Fruit fly (Drosophila melanogaster) whole organism, prepupa: ENCODE results near the gene CG18814.
A peak's percentile ranks its signal among the peaks of the same experiment; 100 is the strongest.

Experiments used
- CG10631 ChIP-seq: fragments of 200-800 bp; sonication (Bioruptor generic); optimal IDR thresholded peaks from 2 replicates; lab custom pipeline; 2016; ENCODE audit warnings: missing biosample characterization, missing genetic modification characterization
- CG10669 ChIP-seq: fragments of 200-800 bp; sonication (Bioruptor generic); optimal IDR thresholded peaks from 3 replicates; lab custom pipeline; 2018; ENCODE audit warnings: missing biosample characterization, mild to moderate bottlenecking, missing genetic modification characterization, moderate library complexity
- CG11762 ChIP-seq: fragments of 200-800 bp; sonication (Bioruptor generic); optimal IDR thresholded peaks from 3 replicates; lab custom pipeline; 2016; ENCODE audit warnings: missing biosample characterization, missing genetic modification characterization; ENCODE audit not compliant: insufficient read depth
- CG15336 ChIP-seq: fragments of 200-800 bp; sonication (Bioruptor generic); IDR thresholded peaks from 2 replicates; pipeline ENCODE4 v1.3.6; 2022; ENCODE audit warnings: missing biosample characterization, missing genetic modification characterization
- CG1621 ChIP-seq: fragments of 200-800 bp; sonication (Bioruptor generic); optimal IDR thresholded peaks from 3 replicates; lab custom pipeline; 2018; ENCODE audit warnings: missing biosample characterization, mild to moderate bottlenecking, missing genetic modification characterization
- CG3032 ChIP-seq: fragments of 200-800 bp; optimal IDR thresholded peaks from 2 replicates; lab custom pipeline; 2019; ENCODE audit warnings: missing biosample characterization, mild to moderate bottlenecking, missing genetic modification characterization, moderate library complexity
- CG31627 ChIP-seq: fragments of 200-800 bp; sonication (Bioruptor generic); optimal IDR thresholded peaks from 3 replicates; lab custom pipeline; 2016; ENCODE audit warnings: missing biosample characterization, missing genetic modification characterization
- CG3919 ChIP-seq: fragments of 200-800 bp; sonication (Bioruptor generic); optimal IDR thresholded peaks from 3 replicates; lab custom pipeline; 2016; ENCODE audit warnings: missing biosample characterization, missing genetic modification characterization
- CG4318 ChIP-seq: fragments of 200-800 bp; sonication (Bioruptor generic); optimal IDR thresholded peaks from 3 replicates; lab custom pipeline; 2017; ENCODE audit warnings: missing biosample characterization, mild to moderate bottlenecking, missing genetic modification characterization
- CG6163 ChIP-seq: fragments of 200-800 bp; sonication (Bioruptor generic); IDR thresholded peaks from 3 replicates; pipeline ENCODE4 v1.3.6; 2022; ENCODE audit warnings: missing biosample characterization, missing genetic modification characterization
- CG6276 ChIP-seq: fragments of 200-800 bp; sonication (Bioruptor generic); optimal IDR thresholded peaks from 2 replicates; lab custom pipeline; 2017; ENCODE audit warnings: missing biosample characterization, mild to moderate bottlenecking, missing genetic modification characterization
- CG6792 ChIP-seq: fragments of 200-800 bp; sonication (Bioruptor generic); optimal IDR thresholded peaks from 3 replicates; lab custom pipeline; 2016; ENCODE audit warnings: missing biosample characterization, missing genetic modification characterization
- CG6808 ChIP-seq: fragments of 200-800 bp; sonication (Bioruptor generic); optimal IDR thresholded peaks from 3 replicates; lab custom pipeline; 2017; ENCODE audit warnings: missing biosample characterization, missing genetic modification characterization, mild to moderate bottlenecking, moderate library complexity, missing genetic modification reagents
- CG6854 ChIP-seq: fragments of 200-800 bp; sonication (Bioruptor generic); optimal IDR thresholded peaks from 2 replicates; lab custom pipeline; 2017; ENCODE audit warnings: missing biosample characterization, mild to moderate bottlenecking, missing genetic modification characterization
- CG7368 ChIP-seq: fragments of 200-800 bp; sonication (Bioruptor generic); optimal IDR thresholded peaks from 3 replicates; lab custom pipeline; 2016; ENCODE audit warnings: missing biosample characterization, missing genetic modification characterization
- CG8319 ChIP-seq: fragments of 200-800 bp; sonication (Bioruptor generic); optimal IDR thresholded peaks from 3 replicates; lab custom pipeline; 2016; ENCODE audit warnings: missing biosample characterization, missing genetic modification characterization
- CG8632 ChIP-seq: fragments of 200-800 bp; sonication (Bioruptor generic); optimal IDR thresholded peaks from 3 replicates; lab custom pipeline; 2016; ENCODE audit warnings: missing biosample characterization, missing genetic modification characterization
- Eip75B ChIP-seq: fragments of 200-800 bp; sonication (Bioruptor generic); optimal IDR thresholded peaks from 3 replicates; lab custom pipeline; 2016; ENCODE audit warnings: missing biosample characterization, missing genetic modification characterization
- Eip78C ChIP-seq: fragments of 200-800 bp; sonication (Bioruptor generic); peaks from one replicate; lab custom pipeline; 2016; ENCODE audit warnings: missing biosample characterization, missing genetic modification characterization
- Eip93F ChIP-seq: fragments of 200-800 bp; sonication (Bioruptor generic); optimal IDR thresholded peaks from 2 replicates; lab custom pipeline; 2016; ENCODE audit warnings: missing biosample characterization, mild to moderate bottlenecking, missing genetic modification characterization
- Ets21C ChIP-seq: fragments of 200-800 bp; sonication (Bioruptor generic); optimal IDR thresholded peaks from 3 replicates; lab custom pipeline; 2016; ENCODE audit warnings: missing biosample characterization, missing genetic modification characterization
- Hr39 ChIP-seq: fragments of 200-800 bp; sonication (Bioruptor generic); optimal IDR thresholded peaks from 2 replicates; lab custom pipeline; 2016; ENCODE audit warnings: missing biosample characterization, missing genetic modification characterization
- Hr4 ChIP-seq: fragments of 200-800 bp; sonication (Bioruptor generic); optimal IDR thresholded peaks from 3 replicates; lab custom pipeline; 2016; ENCODE audit warnings: missing biosample characterization, missing genetic modification characterization
- Lpt ChIP-seq: fragments of 200-800 bp; sonication (Bioruptor generic); optimal IDR thresholded peaks from 3 replicates; lab custom pipeline; 2016; ENCODE audit warnings: missing biosample characterization, missing genetic modification characterization
- Smox ChIP-seq: fragments of 200-800 bp; sonication (Bioruptor generic); optimal IDR thresholded peaks from 3 replicates; lab custom pipeline; 2016; ENCODE audit warnings: missing biosample characterization, missing genetic modification characterization
- Sox102F ChIP-seq: fragments of 200-800 bp; sonication (Bioruptor generic); optimal IDR thresholded peaks from 2 replicates; lab custom pipeline; 2016; ENCODE audit warnings: missing biosample characterization, mild to moderate bottlenecking, missing genetic modification characterization
- Sox14 ChIP-seq: fragments of 200-800 bp; sonication (Bioruptor generic); optimal IDR thresholded peaks from 3 replicates; lab custom pipeline; 2016; ENCODE audit warnings: missing biosample characterization, missing genetic modification characterization
- achi ChIP-seq: fragments of 200-800 bp; sonication (Bioruptor generic); optimal IDR thresholded peaks from 3 replicates; lab custom pipeline; 2016; ENCODE audit warnings: missing biosample characterization, missing genetic modification characterization
- acj6 ChIP-seq: fragments of 200-800 bp; sonication (Bioruptor generic); optimal IDR thresholded peaks from 3 replicates; lab custom pipeline; 2016; ENCODE audit warnings: missing biosample characterization, missing genetic modification characterization
- cyc ChIP-seq: fragments of 200-800 bp; sonication (Bioruptor generic); optimal IDR thresholded peaks from 3 replicates; lab custom pipeline; 2016; ENCODE audit warnings: missing biosample characterization, missing genetic modification characterization
- dsx ChIP-seq: fragments of 200-800 bp; optimal IDR thresholded peaks from 3 replicates; lab custom pipeline; 2019; ENCODE audit warnings: missing biosample characterization, mild to moderate bottlenecking, missing genetic modification characterization, moderate library complexity; ENCODE audit not compliant: poor library complexity, severe bottlenecking
- eg ChIP-seq: fragments of 200-800 bp; sonication (Bioruptor generic); IDR thresholded peaks from 3 replicates; pipeline ENCODE4 v1.3.6; 2022; ENCODE audit warnings: missing biosample characterization, missing genetic modification characterization
- esn ChIP-seq: fragments of 200-800 bp; sonication (Bioruptor generic); optimal IDR thresholded peaks from 2 replicates; lab custom pipeline; 2016; ENCODE audit warnings: missing biosample characterization, mild to moderate bottlenecking, missing genetic modification characterization, moderate library complexity
- fd59A ChIP-seq: fragments of 200-800 bp; sonication (Bioruptor generic); optimal IDR thresholded peaks from 2 replicates; lab custom pipeline; 2017; ENCODE audit warnings: missing biosample characterization, mild to moderate bottlenecking, missing genetic modification characterization, missing genetic modification reagents
- fd85E ChIP-seq: fragments of 200-800 bp; sonication (Bioruptor generic); optimal IDR thresholded peaks from 3 replicates; lab custom pipeline; 2016; ENCODE audit warnings: missing biosample characterization, missing genetic modification characterization
- fkh ChIP-seq: fragments of 200-800 bp; sonication (Bioruptor generic); optimal IDR thresholded peaks from 3 replicates; lab custom pipeline; 2017; ENCODE audit warnings: missing biosample characterization, mild to moderate bottlenecking, missing genetic modification characterization, moderate library complexity
- pdm3 ChIP-seq: fragments of 200-800 bp; sonication (Bioruptor generic); optimal IDR thresholded peaks from 3 replicates; lab custom pipeline; 2016; ENCODE audit warnings: missing biosample characterization, missing genetic modification characterization
- salr ChIP-seq, 2 experiments: fragments of 200-800 bp; sonication (Bioruptor generic); optimal IDR thresholded peaks; 3 replicates each; lab custom pipeline; 2016 to 2018; ENCODE audit warnings: missing biosample characterization in 2 of 2, missing genetic modification characterization in 2 of 2, mild to moderate bottlenecking in 1 of 2
- spab ChIP-seq: fragments of 200-800 bp; sonication (Bioruptor generic); optimal IDR thresholded peaks from 2 replicates; lab custom pipeline; 2017; ENCODE audit warnings: missing biosample characterization, mild to moderate bottlenecking, missing genetic modification characterization, missing genetic modification reagents
- ss ChIP-seq, 2 experiments: fragments of 200-800 bp; sonication (Bioruptor generic); optimal IDR thresholded peaks; 2 replicates in 1 of 2; 3 replicates in 1 of 2; lab custom pipeline; 2017 to 2018; ENCODE audit warnings: mild to moderate bottlenecking in 2 of 2, missing biosample characterization in 2 of 2, missing genetic modification characterization in 2 of 2, moderate library complexity in 1 of 2
- svp ChIP-seq: fragments of 200-800 bp; sonication (Bioruptor generic); peaks from one replicate; lab custom pipeline; 2016; ENCODE audit warnings: missing biosample characterization, missing genetic modification characterization
- topi ChIP-seq: fragments of 200-800 bp; sonication (Bioruptor generic); optimal IDR thresholded peaks from 3 replicates; lab custom pipeline; 2016; ENCODE audit warnings: missing biosample characterization, missing genetic modification characterization
- vri ChIP-seq: fragments of 200-800 bp; sonication (Bioruptor generic); optimal IDR thresholded peaks from 3 replicates; lab custom pipeline; 2016; ENCODE audit warnings: missing biosample characterization, mild to moderate bottlenecking, missing genetic modification characterization

CG18814 gene

DNA sequence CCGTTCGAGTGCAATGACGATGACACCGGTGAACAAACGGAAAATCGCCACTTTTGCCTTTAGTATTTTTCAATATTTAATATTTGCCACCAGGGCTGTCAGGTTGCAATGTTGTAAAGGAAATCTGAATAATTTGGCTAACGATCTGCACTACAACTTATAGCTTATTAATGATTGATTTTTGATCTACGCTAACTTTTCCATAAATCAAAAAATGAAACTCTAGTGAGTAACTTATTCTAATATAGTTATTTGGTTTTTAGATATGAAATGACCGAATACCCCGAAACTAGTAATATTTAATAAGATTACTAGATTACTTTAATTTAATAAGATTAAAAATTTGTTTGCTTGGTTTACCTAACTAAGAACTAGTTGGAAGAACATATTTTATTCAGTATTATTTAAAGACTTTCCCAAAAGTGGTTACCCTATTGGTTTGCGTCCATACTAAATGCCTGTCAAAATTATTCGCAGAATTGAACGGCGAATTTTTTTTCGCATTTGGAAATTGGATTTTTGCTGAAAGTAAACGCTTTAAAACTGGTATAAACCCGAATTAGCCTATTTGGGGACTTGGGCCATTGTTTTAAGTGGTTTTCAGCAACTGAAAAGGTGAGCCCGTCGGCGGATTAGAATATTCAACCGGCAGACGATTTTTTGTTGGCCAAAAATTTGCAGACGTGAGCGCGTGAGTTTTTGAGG is 16.4 kb downstream of the CG18814 start, which contains the start of the genes Agpat3 and RAF2 (continued):
- TF ChIP-seq Eip93F (GFP tag; lab: Kevin White, UChicago) = no peak
- no peak for TF ChIP-seq CG7368 (GFP tag; lab: Kevin White, UChicago)
- TF ChIP-seq CG3032 (tag; lab: Kevin White, UChicago) = peak; percentile 57
- peak; percentile 59; the same call in 1 of the 3 replicates for TF ChIP-seq eg (GFP tag; lab: Robert Waterston, UW)
- TF ChIP-seq CG3919 (GFP tag; lab: Kevin White, UChicago) = peak; percentile 34
- no peak for TF ChIP-seq Smox (GFP tag; lab: Kevin White, UChicago)
- peak; percentile 16 for TF ChIP-seq CG10669 (GFP tag; lab: Kevin White, UChicago)
- TF ChIP-seq vri (GFP tag; lab: Kevin White, UChicago) = no peak
- no peak for TF ChIP-seq fd85E (GFP tag; lab: Kevin White, UChicago)
- TF ChIP-seq fkh (GFP tag; lab: Kevin White, UChicago) = no peak
- TF ChIP-seq ss (GFP tag; optimal IDR thresholded peaks at IDR 0.05; lab: Kevin White, UChicago) = no peak
- 0 out of 3 replicates have a peak, but pooled peaks have one; percentile 40 for TF ChIP-seq CG6163 (GFP tag; lab: Robert Waterston, UW)
- no peak for TF ChIP-seq CG6276
- peak; percentile 23 for TF ChIP-seq Ets21C (GFP tag; lab: Kevin White, UChicago)
- peak; percentile 23; the same call in 1 of the 2 replicates for TF ChIP-seq CG15336 (GFP tag; lab: Robert Waterston, UW)
- no peak for TF ChIP-seq CG6854 (GFP tag; lab: Kevin White, UChicago)
- TF ChIP-seq CG31627 (GFP tag; lab: Kevin White, UChicago) = peak; percentile 67
- peak; percentile 7 for TF ChIP-seq Eip75B (GFP tag; lab: Kevin White, UChicago)
- no peak for TF ChIP-seq topi (GFP tag; lab: Kevin White, UChicago)
- TF ChIP-seq, all 60 proteins: peak for 30

dm6 chr3L:16390793-16391192 is 21.2 kb downstream of the CG18814 start:
- TF ChIP-seq CG6792 (GFP tag; lab: Kevin White, UChicago) (no peak), Sox102F (GFP tag; lab: Kevin White, UChicago) (no peak), Eip78C (GFP tag; lab: Kevin White, UChicago) (peak; percentile 37), salr (GFP tag; optimal IDR thresholded peaks at IDR 0.05; lab: Kevin White, UChicago) (no peak), CG4318 (GFP tag; lab: Kevin White, UChicago) (no peak), CG3919 (GFP tag; lab: Kevin White, UChicago) (no peak), cyc (no peak), CG6808 (GFP tag; lab: Kevin White, UChicago) (no peak), svp (GFP tag; lab: Kevin White, UChicago) (peak; percentile 33), fd85E (GFP tag; lab: Kevin White, UChicago) (no peak), CG11762 (GFP tag; lab: Kevin White, UChicago) (no peak), esn (GFP tag; lab: Kevin White, UChicago) (no peak), Eip75B (GFP tag; lab: Kevin White, UChicago) (no peak), CG10669 (GFP tag; lab: Kevin White, UChicago) (no peak)

dm6 chr3L:16391257-16391656 is 21.6 kb downstream of the CG18814 start:
- TF ChIP-seq spab (GFP tag; lab: Kevin White, UChicago) (no peak), Sox102F (GFP tag; lab: Kevin White, UChicago) (no peak), CG1621 (tag; lab: Kevin White, UChicago) (no peak), CG10631 (no peak), Hr39 (GFP tag; lab: Kevin White, UChicago) (no peak), Lpt (GFP tag; lab: Kevin White, UChicago) (no peak), CG3032 (tag; lab: Kevin White, UChicago) (no peak), CG6792 (GFP tag; lab: Kevin White, UChicago) (no peak), acj6 (GFP tag; lab: Kevin White, UChicago) (no peak), Sox14 (no peak), CG7368 (GFP tag; lab: Kevin White, UChicago) (no peak), Hr4 (GFP tag; lab: Kevin White, UChicago) (no peak), CG8632 (GFP tag; lab: Kevin White, UChicago) (no peak), cyc (no peak), achi (GFP tag; lab: Kevin White, UChicago) (no peak), fd59A (GFP tag; lab: Kevin White, UChicago) (no peak), CG8319 (GFP tag; lab: Kevin White, UChicago) (no peak), pdm3 (GFP tag; lab: Kevin White, UChicago) (no peak), vri (GFP tag; lab: Kevin White, UChicago) (no peak), dsx (no peak)
